Worm (Caenorhabditis elegans): ENCODE data around the gene T05H4.4.
A peak's percentile ranks its signal among the peaks of the same experiment; 100 is the strongest.

Gene T05H4.4

DNA sequence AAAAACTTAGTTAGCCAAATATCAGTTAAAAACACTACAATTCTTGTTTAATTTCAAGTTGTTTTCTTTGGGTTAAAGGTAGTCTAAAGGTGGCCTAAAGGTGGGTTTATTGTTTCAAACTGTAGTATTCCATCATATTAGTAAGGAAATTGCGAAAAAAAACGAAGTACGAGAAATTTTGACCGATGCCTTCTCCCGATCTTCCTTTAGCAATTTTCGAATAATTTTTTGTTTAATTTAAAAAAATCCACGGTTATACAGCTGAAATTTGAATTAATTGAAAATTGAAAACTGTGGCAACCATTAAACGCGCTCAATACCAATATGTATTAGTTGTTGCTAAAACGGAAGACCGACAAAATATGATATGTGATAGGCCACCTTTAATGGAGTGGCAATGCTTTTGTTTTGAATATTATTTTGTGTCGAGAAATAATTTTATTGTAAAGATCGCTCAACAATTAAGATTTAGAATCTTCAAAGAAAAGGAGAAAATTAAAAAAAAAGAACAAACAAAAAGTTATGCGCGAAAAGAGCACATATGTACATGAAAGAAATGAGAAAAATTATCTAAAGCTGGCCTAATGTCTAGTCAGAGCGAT, 37.6 kb upstream of the T05H4.4 start (continued):
- TF ChIP-seq hrde-1 (tag; optimal IDR thresholded peaks at IDR 0.05; ENCODE audit: borderline replicate concordance) (no peak), aptf-2 (GFP tag; conservative IDR thresholded peaks at IDR 0.05) (no peak), F23B12.7 (tag; optimal IDR thresholded peaks at IDR 0.05; ENCODE audit: insufficient read depth) (no peak), ztf-26 (tag; optimal IDR thresholded peaks at IDR 0.05) (no peak), somi-1 (GFP tag; optimal IDR thresholded peaks at IDR 0.05) (no peak), snpc-4 (GFP tag; optimal IDR thresholded peaks at IDR 0.05) (no peak), snpc-4 (tag; optimal IDR thresholded peaks at IDR 0.05) (no peak), B0336.3 (GFP tag; IDR thresholded peaks at IDR 0.05) (0 out of 2 replicates have a peak, but pooled peaks have one; percentile 33), ceh-79 (tag; optimal IDR thresholded peaks at IDR 0.05) (no peak), C06A6.2 (GFP tag; conservative IDR thresholded peaks at IDR 0.05) (0 out of 2 replicates have a peak, but pooled peaks have one; percentile 28), sea-2 (GFP tag; IDR thresholded peaks at IDR 0.05) (no peak), Y53G8AR.9 (GFP tag; conservative IDR thresholded peaks at IDR 0.05) (peak; percentile 53), athp-1 (tag; optimal IDR thresholded peaks at IDR 0.05) (no peak), mel-28 (tag; optimal IDR thresholded peaks at IDR 0.05; ENCODE audit: borderline replicate concordance) (no peak)

DNA sequence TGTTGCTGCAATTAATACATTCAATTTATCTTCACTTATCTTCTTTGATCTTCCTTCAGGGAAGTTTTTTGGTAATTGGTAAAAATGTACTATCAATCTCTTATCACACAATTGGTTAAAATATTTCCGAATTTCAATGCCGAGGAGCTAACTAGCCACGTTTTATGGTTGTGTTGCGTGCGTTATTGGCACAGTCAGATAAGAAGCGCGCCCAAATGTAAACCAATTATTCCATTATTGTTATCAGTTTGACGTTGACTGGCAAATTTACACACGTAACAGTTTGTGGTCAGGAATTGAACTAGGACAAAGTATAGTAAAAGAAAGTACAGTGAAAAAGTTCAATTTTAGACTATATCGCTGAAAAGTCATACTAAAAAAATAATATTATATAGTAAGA, 31.1 kb upstream of the T05H4.4 start:
- TF ChIP-seq nhr-80 (tag; optimal IDR thresholded peaks at IDR 0.05) (peak; percentile 41), hmg-1.2 (GFP tag; IDR thresholded peaks at IDR 0.05) (no peak)

DNA sequence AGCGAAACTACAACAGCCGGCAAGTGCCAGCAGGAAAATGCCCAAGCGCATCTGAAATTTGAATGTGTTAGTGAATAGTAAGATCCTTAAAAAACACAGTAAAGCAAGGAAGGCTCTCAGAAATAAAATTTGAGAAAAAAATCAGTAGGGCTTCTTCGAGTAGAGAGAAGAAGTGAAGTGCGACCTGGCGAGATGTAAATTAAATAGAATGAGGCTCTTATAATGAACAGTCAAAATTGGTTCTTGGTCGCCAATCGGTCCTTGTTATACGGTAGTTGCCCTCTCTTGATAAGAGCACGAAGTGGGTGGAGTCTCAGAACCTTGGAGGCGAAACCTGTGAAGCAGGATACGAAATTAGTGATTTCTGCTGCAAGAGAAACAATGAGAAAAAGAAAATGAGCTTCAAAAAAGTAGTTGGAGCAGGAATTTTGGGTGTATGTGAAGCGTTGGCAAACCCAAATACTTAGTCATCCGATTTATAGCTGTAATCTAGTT, 29.9 kb upstream of the T05H4.4 start, which contains the start of gene bcf-1:
bcf-1 (minus strand) TSS at position 51 of the 495 bp plus-strand sequence.
- no peak for TF ChIP-seq bed-2 (GFP tag; IDR thresholded peaks at IDR 0.05)
- no peak for TF ChIP-seq athp-1 (tag; optimal IDR thresholded peaks at IDR 0.05)
- peak; percentile 70 for TF ChIP-seq nhr-80 (tag; optimal IDR thresholded peaks at IDR 0.05)
- TF ChIP-seq egl-18 (GFP tag; IDR thresholded peaks at IDR 0.05), result no peak
- no peak for TF ChIP-seq mel-28 (tag; optimal IDR thresholded peaks at IDR 0.05; ENCODE audit: borderline replicate concordance)

DNA sequence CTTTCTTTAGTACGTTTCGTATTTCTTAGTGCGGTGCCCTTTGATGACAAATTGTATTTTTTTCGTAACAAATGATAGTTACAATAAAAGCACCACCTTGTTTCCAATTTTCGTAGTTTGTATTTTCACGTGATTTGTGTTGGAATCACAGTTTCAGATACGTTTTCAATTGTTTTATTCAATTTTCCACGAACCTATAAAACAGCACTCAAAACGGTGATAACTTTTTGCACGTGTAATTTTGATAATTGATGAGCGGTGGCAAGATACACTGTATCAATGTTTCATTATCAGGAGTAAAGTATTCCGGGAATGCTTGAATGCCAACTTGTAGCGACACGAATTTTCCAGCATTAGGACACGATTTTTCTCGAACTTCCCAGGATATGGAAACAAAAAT, 27.5 kb upstream of the T05H4.4 start:
- TF ChIP-seq hmg-1.2 (GFP tag; IDR thresholded peaks at IDR 0.05), result no peak
- TF ChIP-seq zim-3 (tag; optimal IDR thresholded peaks at IDR 0.05), result no peak
- TF ChIP-seq atf-7 (tag; optimal IDR thresholded peaks at IDR 0.05), result peak; percentile 45
- peak; percentile 74 for TF ChIP-seq nhr-80 (tag; optimal IDR thresholded peaks at IDR 0.05)

DNA sequence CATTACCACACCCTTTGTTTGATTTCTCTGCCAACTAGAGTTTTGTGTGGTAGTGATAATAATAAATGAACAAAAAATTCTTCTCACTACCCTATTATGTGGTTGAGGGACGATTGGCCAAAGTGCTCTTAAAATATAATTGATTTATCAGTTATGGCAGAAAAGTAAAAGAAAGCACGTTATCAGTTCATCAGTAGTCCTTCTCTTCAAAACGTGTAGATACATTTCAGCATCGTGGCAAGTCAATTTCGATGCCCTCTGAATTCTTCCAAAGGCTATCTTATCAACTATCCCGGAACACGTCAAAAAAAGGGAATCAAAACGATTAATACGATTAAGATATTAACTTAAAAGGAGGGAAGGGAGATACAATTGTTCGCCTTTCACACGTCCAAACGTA, 25.6 kb upstream of the T05H4.4 start:
- no peak for TF ChIP-seq ceh-58 (GFP tag; IDR thresholded peaks at IDR 0.05)
- no peak for TF ChIP-seq nhr-27 (tag; optimal IDR thresholded peaks at IDR 0.05)
- TF ChIP-seq hsf-1 (GFP tag; IDR thresholded peaks at IDR 0.05), result no peak
- TF ChIP-seq aptf-3 (GFP tag; IDR thresholded peaks at IDR 0.05), result no peak
- peak; percentile 51 for TF ChIP-seq ztf-22 (GFP tag; optimal IDR thresholded peaks at IDR 0.05)
- no peak for TF ChIP-seq D2030.7 (GFP tag; IDR thresholded peaks at IDR 0.05)
- TF ChIP-seq B0035.1 (tag; optimal IDR thresholded peaks at IDR 0.05), result no peak
- TF ChIP-seq F55B11.4 (tag; optimal IDR thresholded peaks at IDR 0.05; ENCODE audit: borderline replicate concordance, insufficient read depth), result no peak
- no peak for TF ChIP-seq attf-6 (GFP tag; IDR thresholded peaks at IDR 0.05)
- peak; percentile 46; the same call in 1 of the 2 replicates for TF ChIP-seq egl-44 (GFP tag; IDR thresholded peaks at IDR 0.05)
- TF ChIP-seq mes-4 (tag; optimal IDR thresholded peaks at IDR 0.05), result no peak
- TF ChIP-seq madf-8 (GFP tag; conservative IDR thresholded peaks at IDR 0.05), result no peak
- no peak for TF ChIP-seq T07F8.4 (tag; optimal IDR thresholded peaks at IDR 0.05)
- TF ChIP-seq zfh-2 (GFP tag; conservative IDR thresholded peaks at IDR 0.05), result no peak
- peak; percentile 69 for TF ChIP-seq atf-7 (tag; optimal IDR thresholded peaks at IDR 0.05)
- no peak for TF ChIP-seq die-1 (tag; optimal IDR thresholded peaks at IDR 0.05)
- TF ChIP-seq chd-7 (tag; optimal IDR thresholded peaks at IDR 0.05), result peak; percentile 14
- TF ChIP-seq nhr-90 (tag; optimal IDR thresholded peaks at IDR 0.05), result no peak
- TF ChIP-seq him-1 (tag; optimal IDR thresholded peaks at IDR 0.05), result no peak
- no peak for TF ChIP-seq madf-6 (GFP tag; IDR thresholded peaks at IDR 0.05)
- TF ChIP-seq F33H1.4 (GFP tag; IDR thresholded peaks at IDR 0.05), result no peak
- TF ChIP-seq aptf-2 (GFP tag; conservative IDR thresholded peaks at IDR 0.05), result no peak
- TF ChIP-seq hmg-20 (GFP tag; IDR thresholded peaks at IDR 0.05), result no peak

Data from whole organism, young adult.